Worm (Caenorhabditis elegans) whole organism, L4 larva: Measurements from ENCODE around the gene sre-15.

Experiments used
- Y105C5A.15 ChIP-seq: fragments of 200-800 bp; sonication (Bioruptor generic); IDR thresholded peaks from 2 replicates; pipeline ENCODE4 v1.3.6; 2022; ENCODE audit warnings: missing genetic modification characterization, missing compliant biosample characterization
- dpl-1 ChIP-seq: fragments of 150-350 bp; optimal IDR thresholded peaks from 2 replicates; lab custom pipeline; 2014; ENCODE audit warnings: missing biosample characterization, missing genetic modification reagents, missing genetic modification characterization
- fos-1 ChIP-seq: fragments of 150-350 bp; optimal IDR thresholded peaks from 2 replicates; lab custom pipeline; 2014; ENCODE audit warnings: missing biosample characterization, missing genetic modification characterization
- hlh-11 ChIP-seq: fragments of 200-800 bp; sonication (Bioruptor generic); optimal IDR thresholded peaks from 2 replicates; lab custom pipeline; 2018; ENCODE audit warnings: mild to moderate bottlenecking, missing genetic modification characterization, missing compliant biosample characterization
- jun-1 ChIP-seq: fragments of 150-350 bp; optimal IDR thresholded peaks from 2 replicates; lab custom pipeline; 2014; ENCODE audit warnings: missing biosample characterization, missing genetic modification reagents, missing genetic modification characterization
- nhr-11 ChIP-seq: fragments of 150-350 bp; optimal IDR thresholded peaks from 2 replicates; lab custom pipeline; 2014; ENCODE audit warnings: missing biosample characterization, missing genetic modification characterization
- nhr-111 ChIP-seq: fragments of 200-800 bp; sonication (Bioruptor generic); optimal IDR thresholded peaks from 2 replicates; lab custom pipeline; 2018; ENCODE audit warnings: mild to moderate bottlenecking, missing genetic modification characterization, missing compliant biosample characterization
- nhr-28 ChIP-seq: fragments of 150-350 bp; optimal IDR thresholded peaks from 2 replicates; lab custom pipeline; 2014; ENCODE audit warnings: missing biosample characterization, missing genetic modification characterization
- nhr-76 ChIP-seq: fragments of 150-350 bp; optimal IDR thresholded peaks from 2 replicates; lab custom pipeline; 2014; ENCODE audit warnings: missing biosample characterization, missing genetic modification characterization
- skn-1 ChIP-seq: fragments of 150-350 bp; optimal IDR thresholded peaks from 2 replicates; lab custom pipeline; 2014; ENCODE audit warnings: missing biosample characterization, missing genetic modification characterization

DNA sequence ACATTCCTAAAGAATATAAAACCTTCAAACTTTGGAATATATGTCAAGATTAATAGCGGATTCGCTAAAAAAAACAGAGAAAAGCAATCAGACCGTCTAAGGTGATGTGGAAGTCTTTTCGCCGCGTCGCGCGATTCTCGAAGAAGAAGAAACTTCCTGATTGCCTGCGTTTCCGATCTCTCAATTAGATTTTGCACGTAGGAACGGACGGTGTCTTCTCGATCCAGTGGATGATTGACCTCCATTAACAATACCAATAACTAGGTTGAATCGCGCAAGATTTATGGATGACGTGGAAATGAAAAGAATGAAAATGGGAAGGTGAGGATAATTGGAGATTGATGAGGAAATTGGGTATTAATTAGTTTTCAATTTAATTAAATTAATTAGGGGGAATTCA, 27.5 kb downstream of the sre-15 start:
- TF ChIP-seq skn-1 (tag; lab: Kevin White, UChicago) (no peak), nhr-111 (no peak), fos-1 (tag; lab: Kevin White, UChicago) (no peak), nhr-28 (tag; lab: Kevin White, UChicago) (peak; percentile 22), dpl-1 (no peak), jun-1 (tag; lab: Kevin White, UChicago) (no peak), nhr-11 (no peak), Y105C5A.15 (GFP tag; lab: Robert Waterston, UW) (no peak), hlh-11 (tag; lab: Kevin White, UChicago) (peak; percentile 8), nhr-76 (tag; lab: Kevin White, UChicago) (no peak)
